Worm (Caenorhabditis elegans) whole organism, L1 larva: ENCODE results near the gene ges-1.

Source experiments
- Y116A8C.19 ChIP-seq: sonication (generic microtip); optimal IDR thresholded peaks from 2 replicates; lab custom pipeline; 2016; ENCODE audit warnings: missing compliant biosample characterization, missing genetic modification characterization, borderline replicate concordance
- aha-1 ChIP-seq: fragments of 150-350 bp; optimal IDR thresholded peaks from 2 replicates; lab custom pipeline; 2014; ENCODE audit warnings: missing biosample characterization, missing genetic modification characterization
- alr-1 ChIP-seq: fragments of 200-800 bp; sonication (Bioruptor generic); optimal IDR thresholded peaks from 2 replicates; lab custom pipeline; 2018; ENCODE audit warnings: borderline replicate concordance, mild to moderate bottlenecking, missing genetic modification characterization, missing compliant biosample characterization
- ama-1 ChIP-seq: fragments of 150-350 bp; optimal IDR thresholded peaks from 2 replicates; lab custom pipeline; 2014
- ceh-63 ChIP-seq: fragments of 200-800 bp; sonication (Bioruptor generic); optimal IDR thresholded peaks from 2 replicates; lab custom pipeline; 2018; ENCODE audit warnings: mild to moderate bottlenecking, missing genetic modification characterization, missing compliant biosample characterization
- ceh-8 ChIP-seq: fragments of 200-800 bp; sonication (Bioruptor generic); optimal IDR thresholded peaks from 2 replicates; lab custom pipeline; 2018; ENCODE audit warnings: mild to moderate bottlenecking, missing genetic modification characterization, moderate library complexity, missing compliant biosample characterization
- ceh-82 ChIP-seq, 3 experiments: fragments of 150-350 bp in 1 of 3; sonication (generic microtip) in 2 of 3; optimal IDR thresholded peaks; 2 replicates each; lab custom pipeline; 2014 to 2017; ENCODE audit warnings: missing biosample characterization in 3 of 3, missing genetic modification characterization in 3 of 3
- dsc-1 ChIP-seq: sonication (generic microtip); optimal IDR thresholded peaks from 2 replicates; lab custom pipeline; 2016; ENCODE audit warnings: mild to moderate bottlenecking, missing genetic modification characterization, missing compliant biosample characterization
- egl-27 ChIP-seq, 2 experiments: fragments of 150-350 bp in 1 of 2; sonication (generic microtip); optimal IDR thresholded peaks; 3 replicates each; lab custom pipeline; 2017 to 2018; ENCODE audit warnings: missing biosample characterization in 2 of 2, missing genetic modification characterization in 2 of 2, missing genetic modification reagents in 2 of 2
- elt-2 ChIP-seq: sonication (generic microtip); optimal IDR thresholded peaks from 2 replicates; lab custom pipeline; 2016; ENCODE audit warnings: missing genetic modification characterization, mild to moderate bottlenecking, inconsistent platforms, missing compliant biosample characterization, missing genetic modification reagents
- fkh-10 ChIP-seq: sonication (generic microtip); optimal IDR thresholded peaks from 2 replicates; lab custom pipeline; 2017; ENCODE audit warnings: missing biosample characterization, missing genetic modification reagents, missing genetic modification characterization
- fos-1 ChIP-seq: fragments of 150-350 bp; optimal IDR thresholded peaks from 2 replicates; lab custom pipeline; 2014; ENCODE audit warnings: missing biosample characterization, missing genetic modification characterization
- hlh-17 ChIP-seq: fragments of 200-800 bp; sonication (Bioruptor generic); optimal IDR thresholded peaks from 2 replicates; lab custom pipeline; 2018; ENCODE audit warnings: missing genetic modification characterization, mild to moderate bottlenecking, missing compliant biosample characterization, moderate library complexity, borderline replicate concordance
- hlh-4 ChIP-seq: sonication (generic microtip); optimal IDR thresholded peaks from 2 replicates; lab custom pipeline; 2016; ENCODE audit warnings: mild to moderate bottlenecking, missing genetic modification characterization, missing compliant biosample characterization
- hpl-2 ChIP-seq: fragments of 150-350 bp; optimal IDR thresholded peaks from 2 replicates; lab custom pipeline; 2014; ENCODE audit warnings: missing biosample characterization, missing genetic modification reagents, missing genetic modification characterization
- jun-1 ChIP-seq: fragments of 150-350 bp; optimal IDR thresholded peaks from 2 replicates; lab custom pipeline; 2014; ENCODE audit warnings: missing biosample characterization, missing genetic modification reagents, missing genetic modification characterization
- lin-14 ChIP-seq: fragments of 200-800 bp; sonication (Bioruptor generic); optimal IDR thresholded peaks from 2 replicates; lab custom pipeline; 2018; ENCODE audit warnings: mild to moderate bottlenecking, missing genetic modification characterization, moderate library complexity, missing compliant biosample characterization
- mab-9 ChIP-seq: fragments of 200-800 bp; sonication (Bioruptor generic); IDR thresholded peaks from 2 replicates; pipeline ENCODE4 v1.3.6; 2022; ENCODE audit warnings: missing genetic modification reagents, missing genetic modification characterization, missing compliant biosample characterization
- mdl-1 ChIP-seq, 2 experiments: fragments of 150-350 bp; optimal IDR thresholded peaks; 2 replicates each; lab custom pipeline; 2014 to 2017; ENCODE audit warnings: missing biosample characterization in 2 of 2, missing genetic modification characterization in 2 of 2, inconsistent platforms in 1 of 2
- mef-2 ChIP-seq: fragments of 150-350 bp; optimal IDR thresholded peaks from 2 replicates; lab custom pipeline; 2014; ENCODE audit warnings: missing biosample characterization, missing genetic modification characterization
- mep-1 ChIP-seq: fragments of 150-350 bp; optimal IDR thresholded peaks from 2 replicates; lab custom pipeline; 2014; ENCODE audit warnings: missing biosample characterization, missing genetic modification characterization
- nhr-12 ChIP-seq: sonication (generic microtip); optimal IDR thresholded peaks from 2 replicates; lab custom pipeline; 2017; ENCODE audit warnings: missing biosample characterization, missing genetic modification characterization
- nhr-71 ChIP-seq: sonication (generic microtip); optimal IDR thresholded peaks from 2 replicates; lab custom pipeline; 2016; ENCODE audit warnings: mild to moderate bottlenecking, missing genetic modification characterization, moderate library complexity, missing compliant biosample characterization
- nhr-77 ChIP-seq: fragments of 150-350 bp; optimal IDR thresholded peaks from 2 replicates; lab custom pipeline; 2014; ENCODE audit warnings: missing biosample characterization, missing genetic modification characterization
- nhr-85 ChIP-seq: sonication (generic microtip); peaks from one replicate; lab custom pipeline; 2016; ENCODE audit warnings: missing genetic modification characterization, inconsistent platforms, missing compliant biosample characterization
- nhr-90 ChIP-seq: sonication (generic microtip); optimal IDR thresholded peaks from 2 replicates; lab custom pipeline; 2016; ENCODE audit warnings: mild to moderate bottlenecking, missing genetic modification characterization, missing compliant biosample characterization; ENCODE audit not compliant: poor library complexity
- pqm-1 ChIP-seq: sonication (generic microtip); optimal IDR thresholded peaks from 3 replicates; lab custom pipeline; 2017; ENCODE audit warnings: missing biosample characterization, missing genetic modification characterization
- rnt-1 ChIP-seq: sonication (generic microtip); optimal IDR thresholded peaks from 2 replicates; lab custom pipeline; 2016; ENCODE audit warnings: mild to moderate bottlenecking, missing genetic modification characterization, moderate library complexity, missing compliant biosample characterization
- snpc-4 ChIP-seq: fragments of 150-350 bp; optimal IDR thresholded peaks from 2 replicates; lab custom pipeline; 2014; ENCODE audit warnings: missing biosample characterization, missing genetic modification characterization
- snu-23 ChIP-seq: sonication (generic microtip); optimal IDR thresholded peaks from 2 replicates; lab custom pipeline; 2016; ENCODE audit warnings: missing genetic modification characterization, missing compliant biosample characterization
- sox-4 ChIP-seq: sonication (generic microtip); optimal IDR thresholded peaks from 2 replicates; lab custom pipeline; 2016; ENCODE audit warnings: missing genetic modification characterization, missing compliant biosample characterization
- sptf-1 ChIP-seq: fragments of 150-350 bp; optimal IDR thresholded peaks from 2 replicates; lab custom pipeline; 2014; ENCODE audit warnings: missing biosample characterization, missing genetic modification characterization
- swsn-7 ChIP-seq: sonication (generic microtip); optimal IDR thresholded peaks from 2 replicates; lab custom pipeline; 2016; ENCODE audit warnings: missing genetic modification characterization, missing compliant biosample characterization
- tbx-2 ChIP-seq: sonication (generic microtip); optimal IDR thresholded peaks from 2 replicates; lab custom pipeline; 2016; ENCODE audit warnings: missing genetic modification characterization, missing compliant biosample characterization
- unc-130 ChIP-seq: fragments of 150-350 bp; optimal IDR thresholded peaks from 2 replicates; lab custom pipeline; 2017; ENCODE audit warnings: missing biosample characterization, missing genetic modification characterization, inconsistent platforms
- unc-30 ChIP-seq: sonication (generic microtip); optimal IDR thresholded peaks from 2 replicates; lab custom pipeline; 2017; ENCODE audit warnings: missing biosample characterization, missing genetic modification characterization
- unc-62 ChIP-seq: fragments of 150-350 bp; optimal IDR thresholded peaks from 2 replicates; lab custom pipeline; 2014; ENCODE audit warnings: missing biosample characterization, missing genetic modification reagents, missing genetic modification characterization
- unc-86 ChIP-seq: sonication (generic microtip); optimal IDR thresholded peaks from 2 replicates; lab custom pipeline; 2016; ENCODE audit warnings: missing genetic modification characterization, missing compliant biosample characterization
- unc-98 ChIP-seq: fragments of 200-800 bp; sonication (Bioruptor generic); IDR thresholded peaks from 2 replicates; pipeline ENCODE4 v1.3.6; 2022; ENCODE audit warnings: missing genetic modification characterization, missing compliant biosample characterization
- xbp-1 ChIP-seq: sonication (generic microtip); optimal IDR thresholded peaks from 2 replicates; lab custom pipeline; 2016; ENCODE audit warnings: missing genetic modification characterization, missing compliant biosample characterization
- zag-1 ChIP-seq: fragments of 150-350 bp; optimal IDR thresholded peaks from 2 replicates; lab custom pipeline; 2014; ENCODE audit warnings: missing biosample characterization, missing genetic modification characterization
- ztf-4 ChIP-seq: fragments of 150-350 bp; optimal IDR thresholded peaks from 2 replicates; lab custom pipeline; 2014; ENCODE audit warnings: missing biosample characterization, missing genetic modification characterization

Gene ges-1

DNA sequence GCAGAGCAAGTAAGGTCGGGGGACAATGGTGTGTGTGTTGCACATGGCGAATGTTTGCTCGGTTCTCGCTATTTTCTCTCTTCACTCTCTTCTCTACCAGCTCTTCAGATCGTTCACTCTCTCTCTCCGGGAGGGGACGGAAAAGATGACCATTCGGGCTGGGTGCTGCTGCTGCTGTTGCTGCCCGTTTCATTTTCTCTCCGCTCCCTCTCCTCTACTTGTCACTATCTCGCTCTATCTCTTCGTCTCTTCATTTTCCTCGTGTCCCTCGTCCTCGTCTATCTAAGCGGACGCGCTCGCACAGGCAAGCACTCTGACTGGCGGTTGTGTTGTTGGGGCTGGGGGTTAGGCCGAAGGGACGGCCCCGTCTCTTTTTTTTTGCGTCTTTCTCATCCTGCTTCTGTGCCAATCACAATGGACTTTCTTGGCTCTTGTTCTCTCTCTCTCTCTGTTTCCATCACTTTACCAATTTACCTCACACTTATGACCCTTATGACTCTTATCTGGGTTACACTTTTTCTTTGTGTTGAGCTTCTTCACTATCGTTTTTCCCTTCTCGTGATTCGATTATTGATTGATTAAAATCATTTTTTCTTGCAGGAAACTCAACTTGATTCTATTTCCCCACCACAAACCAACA is 42.7 kb upstream of the ges-1 start, which contains the start of the genes F53E2.2 and unc-60 (continued):
- TF ChIP-seq swsn-7 (tag; lab: Kevin White, UChicago) (peak; percentile 60), unc-98 (GFP tag; lab: Robert Waterston, UW) (no peak), unc-30 (tag; lab: Kevin White, UChicago) (no peak), hlh-17 (GFP tag; lab: Kevin White, UChicago) (no peak), aha-1 (tag; lab: Kevin White, UChicago) (no peak), jun-1 (peak; percentile 68), unc-86 (peak; percentile 65), fkh-10 (GFP tag; lab: Kevin White, UChicago) (no peak), zag-1 (tag; lab: Kevin White, UChicago) (no peak), tbx-2 (tag; lab: Kevin White, UChicago) (peak; percentile 68), hlh-4 (tag; lab: Kevin White, UChicago) (no peak), mef-2 (tag; lab: Kevin White, UChicago) (no peak), rnt-1 (tag; lab: Kevin White, UChicago) (peak; percentile 49), nhr-12 (tag; lab: Kevin White, UChicago) (no peak), mab-9 (GFP tag; lab: Robert Waterston, UW) (no peak; the same call in 1 of the 2 replicates), alr-1 (no peak), pqm-1 (tag; lab: Kevin White, UChicago) (no peak), fos-1 (no peak), sptf-1 (tag; lab: Kevin White, UChicago) (no peak), hpl-2 (GFP tag; lab: Kevin White, UChicago) (no peak), mdl-1 (tag; optimal IDR thresholded peaks at IDR 0.05; lab: Kevin White, UChicago) (peak in 1 of 2 experiments; percentile 47), egl-27 (tag; optimal IDR thresholded peaks at IDR 0.05; lab: Kevin White, UChicago) (peak; percentile 34 to 46), snpc-4 (no peak), ama-1 (no peak), ceh-8 (GFP tag; lab: Kevin White, UChicago) (no peak), ceh-82 (tag; optimal IDR thresholded peaks at IDR 0.05; lab: Kevin White, UChicago) (peak in 2 of 3 experiments; percentile 69 to 78), unc-130 (tag; lab: Kevin White, UChicago) (no peak), elt-2 (tag; lab: Kevin White, UChicago) (peak; percentile 5), unc-62 (GFP tag; lab: Kevin White, UChicago) (no peak), snu-23 (GFP tag; lab: Kevin White, UChicago) (peak; percentile 80), Y116A8C.19 (tag; lab: Kevin White, UChicago) (no peak), nhr-90 (tag; lab: Kevin White, UChicago) (peak; percentile 25), ceh-63 (GFP tag; lab: Kevin White, UChicago) (no peak), xbp-1 (tag; lab: Kevin White, UChicago) (peak; percentile 44), nhr-77 (peak; percentile 59), sox-4 (tag; lab: Kevin White, UChicago) (no peak)

DNA sequence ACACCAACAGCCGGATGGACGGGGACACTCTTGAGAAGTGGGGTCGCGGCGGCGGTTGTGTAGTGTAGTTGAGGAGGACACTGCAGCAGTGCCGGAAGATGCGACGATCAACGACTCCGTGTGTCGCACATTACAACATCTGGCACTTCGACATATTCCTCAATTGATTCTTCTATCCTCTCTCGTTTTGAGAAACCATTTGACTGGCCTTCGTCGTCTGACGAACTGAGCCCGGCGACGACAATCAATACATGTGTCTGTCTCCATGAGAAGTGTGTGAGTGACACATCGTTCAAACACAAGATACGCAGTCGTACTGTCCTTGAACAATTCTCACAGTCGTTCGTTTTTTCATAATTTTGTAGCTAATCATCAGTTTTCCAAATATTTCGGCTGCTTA is 40.6 kb upstream of the ges-1 start:
- peak; percentile 71 for TF ChIP-seq lin-14 (GFP tag; lab: Kevin White, UChicago)
- TF ChIP-seq ztf-4 (tag; lab: Kevin White, UChicago): no peak
- TF ChIP-seq nhr-71: peak; percentile 16
- peak; percentile 73 for TF ChIP-seq nhr-85 (tag; lab: Kevin White, UChicago)
- TF ChIP-seq tbx-2 (tag; lab: Kevin White, UChicago): no peak
- TF ChIP-seq dsc-1: peak; percentile 36
- TF ChIP-seq mep-1 (tag; lab: Kevin White, UChicago): peak; percentile 48
